Fruit fly (Drosophila melanogaster) whole organism, embryonic: ENCODE measurements around the gene Ddc.

Experiments used
- Abd-B ChIP-seq: fragments of 200-800 bp; sonication (Bioruptor generic); optimal IDR thresholded peaks from 2 replicates; lab custom pipeline; 2018; ENCODE audit warnings: missing biosample characterization, mild to moderate bottlenecking, missing genetic modification characterization, moderate library complexity
- Awh ChIP-seq: fragments of 200-800 bp; sonication (Bioruptor generic); IDR thresholded peaks from 2 replicates; pipeline ENCODE4, ENCODE4 v1.3.6; 2022; ENCODE audit warnings: missing biosample characterization, missing genetic modification characterization
- B-H2 ChIP-seq: fragments of 200-800 bp; sonication (Bioruptor generic); optimal IDR thresholded peaks from 2 replicates; lab custom pipeline; 2018; ENCODE audit warnings: missing biosample characterization, mild to moderate bottlenecking, missing genetic modification characterization
- Blimp-1 ChIP-seq: fragments of 200-800 bp; sonication (Bioruptor generic); optimal IDR thresholded peaks from 3 replicates; lab custom pipeline; 2018; ENCODE audit warnings: missing biosample characterization, missing genetic modification characterization, mild to moderate bottlenecking, moderate library complexity, missing genetic modification reagents
- CG1024 ChIP-seq: fragments of 200-800 bp; sonication (Bioruptor generic); IDR thresholded peaks from 2 replicates; pipeline ENCODE4 v1.3.6; 2022; ENCODE audit warnings: missing biosample characterization, missing genetic modification characterization
- CG12236 ChIP-seq: fragments of 200-800 bp; sonication (Bioruptor generic); optimal IDR thresholded peaks from 2 replicates; lab custom pipeline; 2016; ENCODE audit warnings: missing biosample characterization, missing genetic modification characterization
- CG1233 ChIP-seq: fragments of 200-800 bp; sonication (Bioruptor generic); optimal IDR thresholded peaks from 4 replicates; lab custom pipeline; 2018; ENCODE audit warnings: missing biosample characterization, mild to moderate bottlenecking, missing genetic modification characterization
- CG15514 ChIP-seq: fragments of 200-800 bp; sonication (Bioruptor generic); optimal IDR thresholded peaks from 3 replicates; lab custom pipeline; 2017; ENCODE audit warnings: missing biosample characterization, missing genetic modification characterization, mild to moderate bottlenecking, moderate library complexity, missing genetic modification reagents
- CG15601 ChIP-seq: fragments of 200-800 bp; sonication (Bioruptor generic); optimal IDR thresholded peaks from 3 replicates; lab custom pipeline; 2019; ENCODE audit warnings: missing biosample characterization, mild to moderate bottlenecking, missing genetic modification characterization, moderate library complexity
- CG16813 ChIP-seq: fragments of 200-800 bp; sonication (Bioruptor generic); IDR thresholded peaks from 3 replicates; pipeline ENCODE4 v1.3.6; 2022; ENCODE audit warnings: missing biosample characterization, missing genetic modification characterization; ENCODE audit not compliant: partially characterized antibody
- CG17186 ChIP-seq: fragments of 200-800 bp; sonication (Bioruptor generic); optimal IDR thresholded peaks from 3 replicates; lab custom pipeline; 2017; ENCODE audit warnings: missing biosample characterization, missing genetic modification reagents, missing genetic modification characterization
- CG17361 ChIP-seq: fragments of 200-800 bp; sonication (Bioruptor generic); IDR thresholded peaks from 3 replicates; pipeline ENCODE4 v1.3.6; 2022; ENCODE audit warnings: missing biosample characterization, missing genetic modification characterization
- CG2120 ChIP-seq: fragments of 200-800 bp; sonication (Bioruptor generic); optimal IDR thresholded peaks from 3 replicates; lab custom pipeline; 2016; ENCODE audit warnings: missing biosample characterization, missing genetic modification characterization
- CG34422 ChIP-seq: fragments of 200-800 bp; sonication (Bioruptor generic); IDR thresholded peaks from 3 replicates; pipeline ENCODE4 v1.3.6; 2022; ENCODE audit warnings: missing biosample characterization, missing genetic modification characterization
- CG4424 ChIP-seq: fragments of 200-800 bp; sonication (Bioruptor generic); optimal IDR thresholded peaks from 3 replicates; lab custom pipeline; 2016; ENCODE audit warnings: missing biosample characterization, missing genetic modification characterization
- CG4730 ChIP-seq: fragments of 200-800 bp; sonication (Bioruptor generic); IDR thresholded peaks from 2 replicates; pipeline ENCODE4 v1.3.6; 2022; ENCODE audit warnings: missing biosample characterization, missing genetic modification characterization
- CG4854 ChIP-seq: fragments of 200-800 bp; sonication (Bioruptor generic); optimal IDR thresholded peaks from 2 replicates; lab custom pipeline; 2016; ENCODE audit warnings: missing biosample characterization, missing genetic modification characterization, inconsistent platforms
- CG5245 ChIP-seq: fragments of 200-800 bp; sonication (Bioruptor generic); optimal IDR thresholded peaks from 3 replicates; lab custom pipeline; 2016; ENCODE audit warnings: missing biosample characterization, missing genetic modification characterization
- CG6254 ChIP-seq: fragments of 200-800 bp; sonication (Bioruptor generic); optimal IDR thresholded peaks from 3 replicates; lab custom pipeline; 2017; ENCODE audit warnings: mild to moderate bottlenecking, missing biosample characterization, missing genetic modification reagents, missing genetic modification characterization
- CG7372 ChIP-seq: fragments of 200-800 bp; sonication (Bioruptor generic); IDR thresholded peaks from 2 replicates; pipeline ENCODE4 v1.3.6; 2022; ENCODE audit warnings: missing biosample characterization, missing genetic modification characterization
- CG9932 ChIP-seq: fragments of 200-800 bp; sonication (Bioruptor generic); IDR thresholded peaks from 2 replicates; pipeline ENCODE4 v1.3.6; 2022; ENCODE audit warnings: missing biosample characterization, missing genetic modification characterization
- Camta ChIP-seq: fragments of 200-800 bp; sonication (Bioruptor generic); optimal IDR thresholded peaks from 2 replicates; lab custom pipeline; 2016; ENCODE audit warnings: missing biosample characterization, missing genetic modification characterization
- CkIIα-i1 ChIP-seq: fragments of 200-800 bp; sonication (Bioruptor generic); IDR thresholded peaks from 2 replicates; pipeline ENCODE4 v1.3.6; 2022; ENCODE audit warnings: missing biosample characterization, missing genetic modification characterization
- CoRest ChIP-seq: fragments of 200-800 bp; sonication (Bioruptor generic); optimal IDR thresholded peaks from 3 replicates; lab custom pipeline; 2018; ENCODE audit warnings: missing biosample characterization, mild to moderate bottlenecking, missing genetic modification characterization, moderate library complexity
- D19A ChIP-seq: fragments of 200-800 bp; optimal IDR thresholded peaks from 3 replicates; lab custom pipeline; 2019; ENCODE audit warnings: missing biosample characterization, mild to moderate bottlenecking, missing genetic modification characterization, moderate library complexity
- Dek ChIP-seq: fragments of 200-800 bp; sonication (Bioruptor generic); optimal IDR thresholded peaks from 3 replicates; lab custom pipeline; 2019; ENCODE audit warnings: missing biosample characterization, mild to moderate bottlenecking, missing genetic modification characterization, moderate library complexity
- Dref ChIP-seq: fragments of 200-800 bp; sonication (Bioruptor generic); IDR thresholded peaks from 2 replicates; pipeline ENCODE4 v1.3.6; 2022; ENCODE audit warnings: missing biosample characterization, missing genetic modification characterization
- HLH4C ChIP-seq: fragments of 200-800 bp; sonication (Bioruptor generic); IDR thresholded peaks from 3 replicates; pipeline ENCODE4 v1.3.6; 2022; ENCODE audit warnings: missing biosample characterization, missing genetic modification characterization; ENCODE audit not compliant: partially characterized antibody
- Hr39 ChIP-seq: fragments of >200 bp; optimal IDR thresholded peaks from 2 replicates; lab custom pipeline; 2017
- Lhr ChIP-seq: fragments of 200-800 bp; sonication (Bioruptor generic); optimal IDR thresholded peaks from 3 replicates; lab custom pipeline; 2017; ENCODE audit warnings: mild to moderate bottlenecking, missing biosample characterization, missing genetic modification reagents, missing genetic modification characterization
- NC2α ChIP-seq: fragments of 200-800 bp; sonication (Bioruptor generic); optimal IDR thresholded peaks from 2 replicates; lab custom pipeline; 2016; ENCODE audit warnings: missing biosample characterization, missing genetic modification characterization
- NfI ChIP-seq: fragments of 200-800 bp; sonication (Bioruptor generic); optimal IDR thresholded peaks from 3 replicates; lab custom pipeline; 2018; ENCODE audit warnings: missing biosample characterization, mild to moderate bottlenecking, missing genetic modification characterization, moderate library complexity
- Six4 ChIP-seq: fragments of 200-800 bp; sonication (Bioruptor generic); optimal IDR thresholded peaks from 2 replicates; lab custom pipeline; 2016; ENCODE audit warnings: missing biosample characterization, missing genetic modification characterization
- Sry-δ ChIP-seq: fragments of 200-800 bp; sonication (Bioruptor generic); optimal IDR thresholded peaks from 2 replicates; lab custom pipeline; 2016; ENCODE audit warnings: missing biosample characterization, missing genetic modification characterization
- Ssrp ChIP-seq: fragments of 200-800 bp; sonication (Bioruptor generic); optimal IDR thresholded peaks from 2 replicates; lab custom pipeline; 2018; ENCODE audit warnings: missing biosample characterization, mild to moderate bottlenecking, missing genetic modification characterization, moderate library complexity
- cad ChIP-seq: fragments of >200 bp; optimal IDR thresholded peaks from 2 replicates; lab custom pipeline; 2017; ENCODE audit warnings: missing biosample characterization, missing genetic modification characterization
- caup ChIP-seq: fragments of 200-800 bp; sonication (Bioruptor generic); optimal IDR thresholded peaks from 3 replicates; lab custom pipeline; 2017; ENCODE audit warnings: missing biosample characterization, mild to moderate bottlenecking, missing genetic modification characterization, moderate library complexity; ENCODE audit not compliant: severe bottlenecking
- croc ChIP-seq: fragments of 200-800 bp; sonication (Bioruptor generic); conservative IDR thresholded peaks from 3 replicates; pipeline ENCODE4 v1.3.6; 2022; ENCODE audit warnings: missing biosample characterization, missing genetic modification characterization
- crol ChIP-seq: fragments of 200-800 bp; sonication (Bioruptor generic); IDR thresholded peaks from 2 replicates; pipeline ENCODE4 v1.3.6; 2022; ENCODE audit warnings: missing biosample characterization, missing genetic modification characterization
- eyg ChIP-seq: fragments of 200-800 bp; sonication (Bioruptor generic); optimal IDR thresholded peaks from 3 replicates; lab custom pipeline; 2016; ENCODE audit warnings: missing biosample characterization, missing genetic modification characterization
- hb ChIP-seq: fragments of 200-800 bp; sonication (Bioruptor generic); IDR thresholded peaks from 3 replicates; pipeline ENCODE4 v1.3.6; 2022; ENCODE audit warnings: missing biosample characterization, missing genetic modification characterization; ENCODE audit not compliant: partially characterized antibody
- hkb ChIP-seq, 2 experiments: fragments of 200-800 bp in 1 of 2; fragments of >200 bp in 1 of 2; sonication (Bioruptor generic) in 1 of 2; IDR thresholded peaks in 1 of 2; optimal IDR thresholded peaks in 1 of 2; 2 replicates each; pipeline versions ENCODE4 v1.3.6 to Lab custom; 2017 to 2022; ENCODE audit warnings: missing biosample characterization in 1 of 2, missing genetic modification characterization in 1 of 2
- inv ChIP-seq: fragments of 200-800 bp; sonication (Bioruptor generic); IDR thresholded peaks from 2 replicates; pipeline ENCODE4 v1.3.6; 2022; ENCODE audit warnings: missing biosample characterization, missing genetic modification characterization; ENCODE audit not compliant: partially characterized antibody
- mam ChIP-seq: fragments of 200-800 bp; sonication (Bioruptor generic); optimal IDR thresholded peaks from 3 replicates; lab custom pipeline; 2016; ENCODE audit warnings: missing biosample characterization, missing genetic modification characterization
- pita ChIP-seq: fragments of 200-800 bp; sonication (Bioruptor generic); optimal IDR thresholded peaks from 2 replicates; lab custom pipeline; 2017; ENCODE audit warnings: missing biosample characterization, mild to moderate bottlenecking, missing genetic modification characterization
- sens-2 ChIP-seq: fragments of 200-800 bp; sonication (Bioruptor generic); IDR thresholded peaks from 2 replicates; pipeline ENCODE4 v1.3.6; 2022; ENCODE audit warnings: missing biosample characterization, missing genetic modification characterization
- sisA ChIP-seq: fragments of 200-800 bp; sonication (Bioruptor generic); IDR thresholded peaks from 2 replicates; pipeline ENCODE4 v1.3.6; 2022; ENCODE audit warnings: missing biosample characterization, missing genetic modification characterization
- tap ChIP-seq: fragments of 200-800 bp; optimal IDR thresholded peaks from 3 replicates; lab custom pipeline; 2019; ENCODE audit warnings: missing biosample characterization, mild to moderate bottlenecking, missing genetic modification characterization, moderate library complexity
- zen2 ChIP-seq: fragments of 200-800 bp; sonication (Bioruptor generic); IDR thresholded peaks from 3 replicates; pipeline ENCODE4 v1.3.6; 2022; ENCODE audit warnings: missing biosample characterization, missing genetic modification characterization; ENCODE audit not compliant: partially characterized antibody
- zfh1 ChIP-seq: fragments of 200-800 bp; sonication (Bioruptor generic); IDR thresholded peaks from 3 replicates; pipeline ENCODE4 v1.3.6; 2022; ENCODE audit warnings: missing biosample characterization, missing genetic modification characterization

Gene Ddc

dm6 chr2L:19131905-19132402 lies 11.8 kb upstream of the Ddc start, which contains the start of the genes AsnRS and DCTN6-p27 (continued):
- TF ChIP-seq crol, result no peak
- TF ChIP-seq Dek (tag; lab: Kevin White, UChicago), result peak; percentile 51
- peak; percentile 70 for TF ChIP-seq Sry-δ
- TF ChIP-seq hkb (optimal IDR thresholded peaks at IDR 0.05; lab: Kevin White, UChicago), result no peak
- peak; percentile 55 for TF ChIP-seq hkb (GFP tag; IDR thresholded peaks at IDR 0.05; lab: Robert Waterston, UW)
- TF ChIP-seq Lhr (GFP tag; lab: Kevin White, UChicago), result peak; percentile 19
- TF ChIP-seq CG12236 (GFP tag; lab: Kevin White, UChicago), result no peak
- TF ChIP-seq cad (GFP tag; lab: Kevin White, UChicago), result no peak
- peak; percentile 50 for TF ChIP-seq sisA
- no peak for TF ChIP-seq sens-2 (GFP tag; lab: Robert Waterston, UW)
- TF ChIP-seq CG16813 (GFP tag; lab: Robert Waterston, UW), result peak; percentile 79
- TF ChIP-seq Dref (GFP tag; lab: Robert Waterston, UW), result peak; percentile 61
- peak; percentile 74 for TF ChIP-seq Camta
- no peak for TF ChIP-seq CG1024 (GFP tag; lab: Robert Waterston, UW)
- peak; percentile 62 for TF ChIP-seq CG4854 (GFP tag; lab: Kevin White, UChicago)
- TF ChIP-seq Hr39, result no peak
- peak; percentile 63 for TF ChIP-seq caup (GFP tag; lab: Kevin White, UChicago)
- no peak for TF ChIP-seq tap (tag; lab: Kevin White, UChicago)
- 0 out of 3 replicates have a peak, but pooled peaks have one; percentile 19 for TF ChIP-seq croc (GFP tag; lab: Robert Waterston, UW)
- TF ChIP-seq Blimp-1 (GFP tag; lab: Kevin White, UChicago), result no peak
- TF ChIP-seq eyg (GFP tag; lab: Kevin White, UChicago), result no peak
- peak; percentile 41 for TF ChIP-seq D19A (tag; lab: Kevin White, UChicago)
- no peak for TF ChIP-seq CG6254 (GFP tag; lab: Kevin White, UChicago)
- peak; percentile 75; the same call in 2 of the 3 replicates for TF ChIP-seq CG17361 (GFP tag; lab: Robert Waterston, UW)
- TF ChIP-seq pita (GFP tag; lab: Kevin White, UChicago), result no peak
- peak; percentile 57 for TF ChIP-seq Six4 (GFP tag; lab: Kevin White, UChicago)

- TF ChIP-seq CG5245, result peak; percentile 23
- no peak for TF ChIP-seq CkIIα-i1
- peak; percentile 88 for TF ChIP-seq CoRest (tag; lab: Kevin White, UChicago)
- TF ChIP-seq Ssrp (tag; lab: Kevin White, UChicago), result peak; percentile 68
- no peak for TF ChIP-seq zen2 (GFP tag; lab: Robert Waterston, UW)
- TF ChIP-seq NC2α (GFP tag; lab: Kevin White, UChicago), result no peak
- TF ChIP-seq CG15514 (GFP tag; lab: Kevin White, UChicago), result peak; percentile 53
- TF ChIP-seq NfI, result peak; percentile 75
- no peak for TF ChIP-seq hb (GFP tag; lab: Robert Waterston, UW)
- TF ChIP-seq inv (GFP tag; lab: Robert Waterston, UW), result no peak
- TF ChIP-seq CG15601 (tag; lab: Kevin White, UChicago), result peak; percentile 78
- peak; percentile 83 for TF ChIP-seq CG9932 (GFP tag; lab: Robert Waterston, UW)
- peak; percentile 82 for TF ChIP-seq B-H2 (GFP tag; lab: Kevin White, UChicago)
- no peak for TF ChIP-seq Awh (GFP tag; lab: Robert Waterston, UW)
- 0 out of 2 replicates have a peak, but pooled peaks have one; percentile 17 for TF ChIP-seq CG7372 (GFP tag; lab: Robert Waterston, UW)
- peak; percentile 43 for TF ChIP-seq CG1233
- TF ChIP-seq CG17186 (GFP tag; lab: Kevin White, UChicago), result no peak
- TF ChIP-seq mam, result no peak
- TF ChIP-seq CG4730 (GFP tag; lab: Robert Waterston, UW), result no peak
- peak; percentile 47 for TF ChIP-seq CG4424 (GFP tag; lab: Kevin White, UChicago)
- peak; percentile 68 for TF ChIP-seq Abd-B (GFP tag; lab: Kevin White, UChicago)
- peak; percentile 67 for TF ChIP-seq CG2120
- TF ChIP-seq CG34422 (GFP tag; lab: Robert Waterston, UW), result peak; percentile 57; the same call in 1 of the 3 replicates
- TF ChIP-seq zfh1 (GFP tag; lab: Robert Waterston, UW), result 0 out of 3 replicates have a peak, but pooled peaks have one; percentile 8
- no peak for TF ChIP-seq HLH4C (GFP tag; lab: Robert Waterston, UW)
These were observed 6.8 kb upstream of the Ddc start for dm6 chr2L:19126888-19127287.
